Worm (Caenorhabditis elegans): ENCODE results near the gene T04C12.8.

Gene T04C12.8

DNA sequence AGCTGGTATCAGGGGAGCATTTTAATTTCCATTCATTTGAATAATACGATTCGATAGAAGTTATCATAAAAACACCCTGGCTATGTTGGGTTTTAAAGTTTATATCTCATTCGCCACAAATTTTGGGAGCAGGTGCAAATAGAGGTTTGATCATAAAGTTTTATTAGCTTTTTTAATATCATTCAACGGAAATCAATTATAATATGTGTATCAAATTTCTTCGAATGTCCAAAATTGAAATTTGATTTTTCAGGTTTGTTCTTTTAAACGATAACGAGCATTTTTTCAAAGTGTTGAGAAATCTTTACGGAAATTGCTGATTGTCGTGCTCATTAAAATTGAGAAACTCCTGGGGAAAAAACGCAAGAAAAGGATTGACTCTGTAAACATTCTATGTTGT is 20.5 kb downstream of the T04C12.8 start, which contains the start of gene srh-74:
TSS of gene srh-74 (minus strand) at position 101 of the 400 bp plus-strand sequence.
- TF ChIP-seq crh-2 (tag; optimal IDR thresholded peaks at IDR 0.05) (no peak), ZK546.5 (tag; optimal IDR thresholded peaks at IDR 0.05) (no peak)

- TF ChIP-seq sma-9 (GFP tag; optimal IDR thresholded peaks at IDR 0.05): peak; percentile 30
- no peak for TF ChIP-seq sma-9 (tag; optimal IDR thresholded peaks at IDR 0.05)
- peak; percentile 26 for TF ChIP-seq crh-2 (tag; optimal IDR thresholded peaks at IDR 0.05)
- no peak for TF ChIP-seq ZK546.5 (tag; optimal IDR thresholded peaks at IDR 0.05)
Measured at ce11 chrV:11046730-11047129, 22.4 kb downstream of the T04C12.8 start, which contains the start of gene dhs-18. TSS of gene dhs-18 (minus strand) at chrV:11046833.

ce11 chrV:11043767-11044166 is 25.4 kb downstream of the T04C12.8 start, which contains the start of gene C45B11.6:
TSS of gene C45B11.6 (plus strand) at chrV:11044067.
- TF ChIP-seq crh-2 (tag; optimal IDR thresholded peaks at IDR 0.05): no peak
- no peak for TF ChIP-seq blmp-1 (tag; optimal IDR thresholded peaks at IDR 0.05; ENCODE audit: insufficient read depth)
- TF ChIP-seq zag-1 (tag; optimal IDR thresholded peaks at IDR 0.05): no peak
- TF ChIP-seq nhr-237 (tag; optimal IDR thresholded peaks at IDR 0.05): no peak
- no peak for TF ChIP-seq mdl-1 (tag; optimal IDR thresholded peaks at IDR 0.05)
- no peak for TF ChIP-seq elt-3 (tag; optimal IDR thresholded peaks at IDR 0.05)
- no peak for TF ChIP-seq nhr-12 (tag; optimal IDR thresholded peaks at IDR 0.05)
- TF ChIP-seq ceh-82 (tag; optimal IDR thresholded peaks at IDR 0.05): no peak
- TF ChIP-seq nhr-10 (tag; optimal IDR thresholded peaks at IDR 0.05): no peak
- TF ChIP-seq ZK546.5 (tag; optimal IDR thresholded peaks at IDR 0.05): no peak
- TF ChIP-seq nhr-25 (tag; optimal IDR thresholded peaks at IDR 0.05): no peak
- no peak for TF ChIP-seq ztf-1 (GFP tag; conservative IDR thresholded peaks at IDR 0.05)
- no peak for TF ChIP-seq gmeb-1 (tag; optimal IDR thresholded peaks at IDR 0.05)
- no peak for TF ChIP-seq sma-3 (GFP tag; optimal IDR thresholded peaks at IDR 0.05)
- no peak for TF ChIP-seq peb-1 (tag; optimal IDR thresholded peaks at IDR 0.05)
- TF ChIP-seq aly-2 (tag; optimal IDR thresholded peaks at IDR 0.05): no peak

ce11 chrV:11042538-11042937 is 26.6 kb downstream of the T04C12.8 start, which contains the start of gene C45B11.2:
TSS of gene C45B11.2 (plus strand) at chrV:11042710.
- TF ChIP-seq fos-1 (tag; optimal IDR thresholded peaks at IDR 0.05) (peak; percentile 37), elt-1 (tag; optimal IDR thresholded peaks at IDR 0.05) (no peak), egl-27 (tag; optimal IDR thresholded peaks at IDR 0.05) (no peak), unc-55 (GFP tag; optimal IDR thresholded peaks at IDR 0.05) (no peak), nhr-129 (tag; optimal IDR thresholded peaks at IDR 0.05) (peak; percentile 52)

- TF ChIP-seq ztf-1 (GFP tag; conservative IDR thresholded peaks at IDR 0.05): no peak
- no peak for TF ChIP-seq mbf-1 (tag; optimal IDR thresholded peaks at IDR 0.05)
- TF ChIP-seq C34F6.9 (tag; optimal IDR thresholded peaks at IDR 0.05): no peak
- TF ChIP-seq elt-1 (tag; optimal IDR thresholded peaks at IDR 0.05): no peak
- TF ChIP-seq ZK546.5 (tag; optimal IDR thresholded peaks at IDR 0.05): no peak
- no peak for TF ChIP-seq ztf-11 (tag; optimal IDR thresholded peaks at IDR 0.05)
- TF ChIP-seq mab-5 (tag; optimal IDR thresholded peaks at IDR 0.05): no peak
- no peak for TF ChIP-seq nhr-129 (tag; optimal IDR thresholded peaks at IDR 0.05)
- no peak for TF ChIP-seq zag-1 (tag; optimal IDR thresholded peaks at IDR 0.05)
- TF ChIP-seq ceh-82 (tag; optimal IDR thresholded peaks at IDR 0.05): no peak
- TF ChIP-seq unc-62 (GFP tag; optimal IDR thresholded peaks at IDR 0.05): no peak
- TF ChIP-seq lsy-2 (tag; optimal IDR thresholded peaks at IDR 0.05): no peak
- TF ChIP-seq nhr-6 (tag; optimal IDR thresholded peaks at IDR 0.05): no peak
- TF ChIP-seq snpc-4 (tag; optimal IDR thresholded peaks at IDR 0.05): no peak
- no peak for TF ChIP-seq blmp-1 (tag; optimal IDR thresholded peaks at IDR 0.05; ENCODE audit: insufficient read depth)
Measured at ce11 chrV:11041499-11041898, 27.7 kb downstream of the T04C12.8 start, which contains the start of gene C45B11.5. TSS of gene C45B11.5 (plus strand) at chrV:11041799.

ce11 chrV:11040473-11040872 is 28.7 kb downstream of the T04C12.8 start, which contains the start of gene C45B11.8:
TSS of gene C45B11.8 (plus strand) at chrV:11040773.
- TF ChIP-seq ama-1 (optimal IDR thresholded peaks at IDR 0.05): no peak
- no peak for TF ChIP-seq ceh-16 (tag; optimal IDR thresholded peaks at IDR 0.05)
- TF ChIP-seq lin-39 (tag; optimal IDR thresholded peaks at IDR 0.05): no peak
- no peak for TF ChIP-seq lin-11 (tag; optimal IDR thresholded peaks at IDR 0.05)
- TF ChIP-seq nhr-129 (tag; optimal IDR thresholded peaks at IDR 0.05): no peak
- TF ChIP-seq mab-5 (tag; optimal IDR thresholded peaks at IDR 0.05): no peak
- no peak for TF ChIP-seq nhr-21 (tag; optimal IDR thresholded peaks at IDR 0.05)

All from whole organism, L2 larva.